Fruit fly (Drosophila melanogaster): ENCODE measurements around the gene GluProRS.

DNA sequence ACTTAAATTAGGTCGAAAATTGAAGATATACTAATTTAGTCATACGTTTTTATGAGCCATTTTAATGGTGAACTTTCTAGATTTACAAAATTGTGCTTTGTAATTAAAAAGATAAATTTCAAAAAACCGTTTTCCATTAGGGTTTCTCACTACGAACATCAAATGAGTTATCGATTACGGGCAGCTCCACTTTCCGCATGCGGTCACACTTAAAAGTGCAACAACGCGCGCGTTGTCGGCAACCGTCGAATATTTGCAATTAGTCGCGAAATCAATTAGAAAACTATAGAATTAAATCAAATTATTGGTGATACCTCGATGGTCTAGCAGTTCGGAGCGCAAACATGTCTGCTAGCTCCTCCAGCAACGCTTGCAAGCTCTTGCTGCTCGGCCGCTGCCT is 34.0 kb downstream of the GluProRS start, which contains the start of gene Ndc1:
- TF ChIP-seq CG8478 (optimal IDR thresholded peaks at IDR 0.05) = no peak
- TF ChIP-seq pan (optimal IDR thresholded peaks at IDR 0.05) = no peak
- TF ChIP-seq usp (GFP tag; optimal IDR thresholded peaks at IDR 0.05) = no peak
- no peak for TF ChIP-seq Dll (optimal IDR thresholded peaks at IDR 0.05)
- no peak for TF ChIP-seq psq (optimal IDR thresholded peaks at IDR 0.05)
- TF ChIP-seq EcR (GFP tag; optimal IDR thresholded peaks at IDR 0.05) = no peak

Measured in whole organism.